Worm (Caenorhabditis elegans) whole organism, midembryonic: Measurements from ENCODE around the gene dnj-13.

ENCODE experiments used
- T22C8.4 ChIP-seq: fragments of 200-800 bp; sonication (Bioruptor generic); IDR thresholded peaks from 2 replicates; pipeline ENCODE4 v1.3.6; 2022; ENCODE audit warnings: missing genetic modification characterization, missing compliant biosample characterization
- cog-1 ChIP-seq: sonication (generic microtip); optimal IDR thresholded peaks from 2 replicates; lab custom pipeline; 2016; ENCODE audit warnings: missing genetic modification characterization, missing compliant biosample characterization
- flt-1 ChIP-seq: fragments of 200-800 bp; sonication (Bioruptor generic); IDR thresholded peaks from 2 replicates; pipeline ENCODE4 v1.3.6; 2022; ENCODE audit warnings: missing genetic modification characterization, missing compliant biosample characterization
- klf-2 ChIP-seq: fragments of 200-800 bp; sonication (Bioruptor generic); conservative IDR thresholded peaks from 2 replicates; pipeline ENCODE4 v1.3.6; 2022; ENCODE audit warnings: missing genetic modification reagents, missing genetic modification characterization, missing compliant biosample characterization
- ref-1 ChIP-seq: fragments of 200-800 bp; sonication (Bioruptor generic); conservative IDR thresholded peaks from 2 replicates; pipeline ENCODE4 v1.3.6; 2022; ENCODE audit warnings: missing genetic modification reagents, missing genetic modification characterization, missing compliant biosample characterization
- tab-1 ChIP-seq: fragments of 200-800 bp; sonication (Bioruptor generic); IDR thresholded peaks from 2 replicates; pipeline ENCODE4 v1.3.6; 2022; ENCODE audit warnings: missing genetic modification characterization, missing compliant biosample characterization
- ztf-23 ChIP-seq: fragments of 200-800 bp; sonication (Bioruptor generic); IDR thresholded peaks from 2 replicates; pipeline ENCODE4 v1.3.6; 2022; ENCODE audit warnings: missing genetic modification reagents, missing genetic modification characterization, missing compliant biosample characterization

DNA sequence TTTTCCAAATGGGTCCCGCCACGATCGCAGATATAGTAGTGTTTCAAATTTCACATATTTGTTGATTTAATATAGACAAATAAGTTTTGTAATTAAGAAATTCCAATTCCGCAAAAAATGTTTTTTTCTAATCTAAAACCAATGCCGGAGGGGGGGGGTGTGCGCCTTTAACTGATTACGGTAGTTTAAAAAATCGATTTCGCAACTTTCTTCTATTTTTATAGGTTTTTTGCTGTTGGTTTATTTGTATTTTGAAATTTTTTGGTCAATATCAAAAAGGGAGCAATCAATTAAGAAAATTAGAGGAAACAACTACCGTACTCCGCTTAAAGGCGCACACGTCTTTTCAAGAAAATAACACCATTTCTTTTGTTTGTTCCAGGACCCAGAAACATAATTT, 46.1 kb downstream of the dnj-13 start:
- TF ChIP-seq ref-1 (no peak), flt-1 (GFP tag; lab: Robert Waterston, UW) (no peak), ztf-23 (no peak), T22C8.4 (no peak), cog-1 (no peak), klf-2 (GFP tag; lab: Robert Waterston, UW) (no peak), tab-1 (no peak)
